Worm (Caenorhabditis elegans) whole organism, L4/young adult: ENCODE measurements around the gene Y60C6A.3.

Experiments
- W03F9.2 ChIP-seq: fragments of 150-350 bp; optimal IDR thresholded peaks from 2 replicates; lab custom pipeline; 2014; ENCODE audit warnings: missing biosample characterization, missing genetic modification characterization
- dao-5 ChIP-seq: sonication (generic microtip); optimal IDR thresholded peaks from 2 replicates; lab custom pipeline; 2016; ENCODE audit warnings: missing genotype, missing genetic modification characterization, moderate library complexity, missing compliant biosample characterization
- him-1 ChIP-seq: sonication (generic microtip); optimal IDR thresholded peaks from 2 replicates; lab custom pipeline; 2016; ENCODE audit warnings: missing genotype, missing genetic modification reagents, missing genetic modification characterization, missing compliant biosample characterization

- TF ChIP-seq him-1 (tag; lab: Kevin White, UChicago) (no peak), W03F9.2 (tag; lab: Kevin White, UChicago) (no peak), dao-5 (tag; lab: Kevin White, UChicago) (no peak)
Observed at ce11 chrV:4755308-4756029, 30.1 kb upstream of the Y60C6A.3 start, which contains the start of gene pgl-3.
